Fruit fly (Drosophila melanogaster) whole organism, embryonic: ENCODE results near the gene AP-1mu.

Experiments
- Atf-2 ChIP-seq: fragments of 200-800 bp; sonication (Bioruptor generic); optimal IDR thresholded peaks from 2 replicates; lab custom pipeline; 2016; ENCODE audit warnings: missing biosample characterization, missing genetic modification characterization
- Atf3 ChIP-seq: fragments of 200-800 bp; sonication (Bioruptor generic); optimal IDR thresholded peaks from 3 replicates; lab custom pipeline; 2016; ENCODE audit warnings: missing biosample characterization, missing genetic modification characterization
- CG10147 ChIP-seq: fragments of 200-800 bp; sonication (Bioruptor generic); optimal IDR thresholded peaks from 2 replicates; lab custom pipeline; 2019; ENCODE audit warnings: missing biosample characterization, mild to moderate bottlenecking, missing genetic modification characterization, moderate library complexity
- CG10209 ChIP-seq: fragments of 200-800 bp; sonication (Bioruptor generic); optimal IDR thresholded peaks from 3 replicates; lab custom pipeline; 2017; ENCODE audit warnings: missing biosample characterization, mild to moderate bottlenecking, missing genetic modification characterization, missing genetic modification reagents
- CG11504 ChIP-seq: fragments of 200-800 bp; sonication (Bioruptor generic); optimal IDR thresholded peaks from 3 replicates; lab custom pipeline; 2019; ENCODE audit warnings: missing biosample characterization, mild to moderate bottlenecking, missing genetic modification characterization, moderate library complexity
- CG12155 ChIP-seq: fragments of 200-800 bp; sonication (Bioruptor generic); optimal IDR thresholded peaks from 3 replicates; lab custom pipeline; 2016; ENCODE audit warnings: missing biosample characterization, missing genetic modification characterization
- CG1233 ChIP-seq: fragments of 200-800 bp; sonication (Bioruptor generic); optimal IDR thresholded peaks from 4 replicates; lab custom pipeline; 2018; ENCODE audit warnings: missing biosample characterization, mild to moderate bottlenecking, missing genetic modification characterization
- CG13894 ChIP-seq: fragments of 200-800 bp; sonication (Bioruptor generic); optimal IDR thresholded peaks from 3 replicates; lab custom pipeline; 2018; ENCODE audit warnings: missing biosample characterization, mild to moderate bottlenecking, missing genetic modification characterization, moderate library complexity
- CG14667 ChIP-seq: fragments of 200-800 bp; sonication (Bioruptor generic); IDR thresholded peaks from 2 replicates; pipeline ENCODE4 v1.3.6; 2022; ENCODE audit warnings: missing biosample characterization, missing genetic modification characterization
- CG15696 ChIP-seq: fragments of 200-800 bp; sonication (Bioruptor generic); optimal IDR thresholded peaks from 2 replicates; lab custom pipeline; 2019; ENCODE audit warnings: missing biosample characterization, mild to moderate bottlenecking, missing genetic modification characterization, moderate library complexity
- CG1647 ChIP-seq: fragments of 200-800 bp; sonication (Bioruptor generic); optimal IDR thresholded peaks from 3 replicates; lab custom pipeline; 2016; ENCODE audit warnings: missing biosample characterization, missing genetic modification characterization
- CG16863 ChIP-seq: fragments of 200-800 bp; sonication (Bioruptor generic); optimal IDR thresholded peaks from 3 replicates; lab custom pipeline; 2016; ENCODE audit warnings: missing biosample characterization, missing genetic modification characterization
- CG17829 ChIP-seq: fragments of 200-800 bp; optimal IDR thresholded peaks from 2 replicates; lab custom pipeline; 2019; ENCODE audit warnings: missing biosample characterization, mild to moderate bottlenecking, missing genetic modification characterization, moderate library complexity
- CG2202 ChIP-seq: fragments of 200-800 bp; sonication (Bioruptor generic); optimal IDR thresholded peaks from 2 replicates; lab custom pipeline; 2018; ENCODE audit warnings: missing biosample characterization, mild to moderate bottlenecking, missing genetic modification characterization
- CG31388 ChIP-seq: fragments of 200-800 bp; sonication (Bioruptor generic); optimal IDR thresholded peaks from 2 replicates; lab custom pipeline; 2016; ENCODE audit warnings: missing biosample characterization, missing genetic modification characterization
- CG4328 ChIP-seq: fragments of 200-800 bp; sonication (Bioruptor generic); optimal IDR thresholded peaks from 3 replicates; lab custom pipeline; 2017; ENCODE audit warnings: missing biosample characterization, missing genetic modification reagents, missing genetic modification characterization
- CG5245 ChIP-seq: fragments of 200-800 bp; sonication (Bioruptor generic); optimal IDR thresholded peaks from 3 replicates; lab custom pipeline; 2016; ENCODE audit warnings: missing biosample characterization, missing genetic modification characterization
- CG8089 ChIP-seq: fragments of 200-800 bp; sonication (Bioruptor generic); optimal IDR thresholded peaks from 3 replicates; lab custom pipeline; 2016; ENCODE audit warnings: missing biosample characterization, missing genetic modification characterization
- CG9609 ChIP-seq: fragments of 200-800 bp; sonication (Bioruptor generic); optimal IDR thresholded peaks from 3 replicates; lab custom pipeline; 2016; ENCODE audit warnings: missing biosample characterization, missing genetic modification characterization
- CTCF ChIP-seq: fragments of 200-800 bp; sonication (Bioruptor generic); optimal IDR thresholded peaks from 2 replicates; lab custom pipeline; 2017; ENCODE audit warnings: missing biosample characterization, mild to moderate bottlenecking, missing genetic modification characterization, moderate library complexity
- D ChIP-seq, 2 experiments: fragments of 200-800 bp in 1 of 2; fragments of >200 bp in 1 of 2; sonication (Bioruptor generic) in 1 of 2; optimal IDR thresholded peaks; 2 replicates in 1 of 2; 3 replicates in 1 of 2; lab custom pipeline; 2017; ENCODE audit warnings: mild to moderate bottlenecking in 1 of 2, missing biosample characterization in 1 of 2, missing genetic modification characterization in 1 of 2, missing genetic modification reagents in 1 of 2
- Dp ChIP-seq: fragments of 200-800 bp; sonication (Bioruptor generic); optimal IDR thresholded peaks from 2 replicates; lab custom pipeline; 2018; ENCODE audit warnings: missing biosample characterization, mild to moderate bottlenecking, missing genetic modification characterization, moderate library complexity
- E2f1 ChIP-seq: fragments of 200-800 bp; sonication (Bioruptor generic); IDR thresholded peaks from 2 replicates; pipeline ENCODE4 v1.3.6; 2022; ENCODE audit warnings: missing biosample characterization, missing genetic modification characterization
- E2f2 ChIP-seq: fragments of 200-800 bp; sonication (Bioruptor generic); IDR thresholded peaks from 2 replicates; pipeline ENCODE4 v1.3.6; 2022; ENCODE audit warnings: missing biosample characterization, missing genetic modification characterization
- Ets97D ChIP-seq: fragments of 200-800 bp; sonication (Bioruptor generic); optimal IDR thresholded peaks from 3 replicates; lab custom pipeline; 2016; ENCODE audit warnings: missing biosample characterization, missing genetic modification characterization
- Fer2 ChIP-seq: fragments of 200-800 bp; sonication (Bioruptor generic); optimal IDR thresholded peaks from 2 replicates; lab custom pipeline; 2018; ENCODE audit warnings: missing biosample characterization, mild to moderate bottlenecking, missing genetic modification characterization, moderate library complexity
- Hr51 ChIP-seq, 2 experiments: fragments of 200-800 bp; sonication (Bioruptor generic); optimal IDR thresholded peaks; 2 replicates in 1 of 2; 3 replicates in 1 of 2; lab custom pipeline; 2016 to 2018; ENCODE audit warnings: missing biosample characterization in 2 of 2, missing genetic modification characterization in 2 of 2, mild to moderate bottlenecking in 1 of 2, moderate library complexity in 1 of 2
- Max ChIP-seq: fragments of 200-800 bp; sonication (Bioruptor generic); optimal IDR thresholded peaks from 2 replicates; lab custom pipeline; 2016; ENCODE audit warnings: missing biosample characterization, mild to moderate bottlenecking, missing genetic modification characterization
- Med ChIP-seq: fragments of 200-800 bp; sonication (Bioruptor generic); peaks from one replicate; lab custom pipeline; 2016; ENCODE audit warnings: missing biosample characterization, missing genetic modification characterization, mild to moderate bottlenecking, inconsistent platforms, moderate library complexity
- Myb ChIP-seq: fragments of 200-800 bp; sonication (Bioruptor generic); optimal IDR thresholded peaks from 2 replicates; lab custom pipeline; 2016; ENCODE audit warnings: missing biosample characterization, missing genetic modification characterization
- Opbp ChIP-seq: fragments of 200-800 bp; sonication (Bioruptor generic); IDR thresholded peaks from 3 replicates; pipeline ENCODE4 v1.3.6; 2022; ENCODE audit warnings: missing biosample characterization, missing genetic modification characterization; ENCODE audit not compliant: partially characterized antibody
- Optix ChIP-seq: fragments of 200-800 bp; sonication (Bioruptor generic); IDR thresholded peaks from 3 replicates; pipeline ENCODE4 v1.3.6; 2022; ENCODE audit warnings: missing biosample characterization, missing genetic modification characterization
- Ptx1 ChIP-seq: fragments of 200-800 bp; sonication (Bioruptor generic); IDR thresholded peaks from 2 replicates; pipeline ENCODE4 v1.3.6; 2022; ENCODE audit warnings: missing biosample characterization, missing genetic modification characterization
- Ravus ChIP-seq: fragments of 200-800 bp; sonication (Bioruptor generic); IDR thresholded peaks from 2 replicates; pipeline ENCODE4 v1.3.6; 2022; ENCODE audit warnings: missing biosample characterization, missing genetic modification characterization
- Sry-β ChIP-seq: fragments of 200-800 bp; sonication (Bioruptor generic); optimal IDR thresholded peaks from 2 replicates; lab custom pipeline; 2018; ENCODE audit warnings: missing biosample characterization, mild to moderate bottlenecking, missing genetic modification characterization, moderate library complexity
- Taf1 ChIP-seq: fragments of 200-800 bp; sonication (Bioruptor generic); IDR thresholded peaks from 2 replicates; pipeline ENCODE4 v1.3.6; 2022; ENCODE audit warnings: missing biosample characterization, missing genetic modification characterization
- cad ChIP-seq: fragments of >200 bp; optimal IDR thresholded peaks from 2 replicates; lab custom pipeline; 2017; ENCODE audit warnings: missing biosample characterization, missing genetic modification characterization
- cg ChIP-seq: fragments of 200-800 bp; sonication (Bioruptor generic); optimal IDR thresholded peaks from 3 replicates; lab custom pipeline; 2019; ENCODE audit warnings: missing biosample characterization, mild to moderate bottlenecking, missing genetic modification characterization, moderate library complexity
- chinmo ChIP-seq: fragments of 200-800 bp; sonication (Bioruptor generic); IDR thresholded peaks from 4 replicates; pipeline ENCODE4 v1.3.6; 2022; ENCODE audit warnings: missing biosample characterization, missing genetic modification characterization; ENCODE audit not compliant: partially characterized antibody
- chm ChIP-seq: fragments of 200-800 bp; sonication (Bioruptor generic); IDR thresholded peaks from 2 replicates; pipeline ENCODE4 v1.3.6; 2022; ENCODE audit warnings: missing biosample characterization, missing genetic modification characterization
- dati ChIP-seq: fragments of 200-800 bp; sonication (Bioruptor generic); IDR thresholded peaks from 2 replicates; pipeline ENCODE4 v1.3.6; 2022; ENCODE audit warnings: missing biosample characterization, missing genetic modification characterization
- disco-r ChIP-seq: fragments of 200-800 bp; sonication (Bioruptor generic); optimal IDR thresholded peaks from 2 replicates; lab custom pipeline; 2016; ENCODE audit warnings: missing biosample characterization, missing genetic modification characterization
- insv ChIP-seq, 2 experiments: fragments of 200-800 bp; sonication (Bioruptor generic); optimal IDR thresholded peaks; 3 replicates each; lab custom pipeline; 2016 to 2018; ENCODE audit warnings: missing biosample characterization in 2 of 2, missing genetic modification characterization in 2 of 2
- ken ChIP-seq: fragments of 200-800 bp; sonication (Bioruptor generic); IDR thresholded peaks from 3 replicates; pipeline ENCODE4 v1.3.6; 2022; ENCODE audit warnings: missing biosample characterization, missing genetic modification characterization
- kni ChIP-seq: fragments of 200-800 bp; sonication (Bioruptor generic); optimal IDR thresholded peaks from 3 replicates; lab custom pipeline; 2017; ENCODE audit warnings: mild to moderate bottlenecking, missing biosample characterization, missing genetic modification reagents, missing genetic modification characterization
- nom ChIP-seq: fragments of 200-800 bp; sonication (Bioruptor generic); optimal IDR thresholded peaks from 2 replicates; lab custom pipeline; 2017; ENCODE audit warnings: missing biosample characterization, missing genetic modification characterization, mild to moderate bottlenecking, moderate library complexity, missing genetic modification reagents
- odd ChIP-seq: fragments of 200-800 bp; sonication (Bioruptor generic); optimal IDR thresholded peaks from 2 replicates; lab custom pipeline; 2017; ENCODE audit warnings: missing biosample characterization, mild to moderate bottlenecking, missing genetic modification characterization
- pnt ChIP-seq: fragments of 200-800 bp; sonication (Bioruptor generic); optimal IDR thresholded peaks from 3 replicates; lab custom pipeline; 2016; ENCODE audit warnings: missing biosample characterization, missing genetic modification characterization
- ro ChIP-seq: fragments of 200-800 bp; sonication (Bioruptor generic); IDR thresholded peaks from 2 replicates; pipeline ENCODE4 v1.3.6; 2022; ENCODE audit warnings: missing biosample characterization, missing genetic modification characterization
- toy ChIP-seq: fragments of 200-800 bp; sonication (Bioruptor generic); IDR thresholded peaks from 2 replicates; pipeline ENCODE4 v1.3.6; 2022; ENCODE audit warnings: missing biosample characterization, missing genetic modification characterization
- z ChIP-seq: fragments of 200-800 bp; sonication (Bioruptor generic); IDR thresholded peaks from 3 replicates; pipeline ENCODE4 v1.3.6; 2022; ENCODE audit warnings: missing biosample characterization, missing genetic modification characterization

AP-1mu gene

dm6 chr3R:9590952-9591532, 31.7 kb upstream of the AP-1mu start, which contains the start of the genes bocks and CG8312 (continued):
- peak; percentile 51 for TF ChIP-seq Atf-2 (GFP tag; lab: Kevin White, UChicago)
- no peak for TF ChIP-seq Optix (GFP tag; lab: Robert Waterston, UW)
- TF ChIP-seq CG15696, result no peak
- TF ChIP-seq CG10147 (GFP tag; lab: Kevin White, UChicago), result peak; percentile 47
- no peak for TF ChIP-seq Opbp (GFP tag; lab: Robert Waterston, UW)
- no peak for TF ChIP-seq CG2202 (tag; lab: Kevin White, UChicago)
- no peak for TF ChIP-seq CG5245 (GFP tag; lab: Kevin White, UChicago)
- TF ChIP-seq Fer2 (tag; lab: Kevin White, UChicago), result no peak
- peak; percentile 70 for TF ChIP-seq CG13894
- no peak for TF ChIP-seq Taf1 (GFP tag; lab: Robert Waterston, UW)
- TF ChIP-seq dati (GFP tag; lab: Robert Waterston, UW), result no peak
- TF ChIP-seq z (GFP tag; lab: Robert Waterston, UW), result no peak
- TF ChIP-seq chm (GFP tag; lab: Robert Waterston, UW), result no peak
- peak; percentile 85 for TF ChIP-seq Atf3 (GFP tag; lab: Kevin White, UChicago)
- TF ChIP-seq nom, result no peak
- TF ChIP-seq Ravus (GFP tag; lab: Robert Waterston, UW), result no peak
- TF ChIP-seq CTCF (GFP tag; lab: Kevin White, UChicago), result no peak
- no peak for TF ChIP-seq cg (GFP tag; lab: Kevin White, UChicago)
- no peak for TF ChIP-seq E2f1
- no peak for TF ChIP-seq chinmo (GFP tag; lab: Robert Waterston, UW)
- TF ChIP-seq Ets97D (GFP tag; lab: Kevin White, UChicago), result peak; percentile 88
- peak; percentile 16 for TF ChIP-seq CG10209
- no peak for TF ChIP-seq toy
- no peak for TF ChIP-seq kni (GFP tag; lab: Kevin White, UChicago)
- peak; percentile 24 for TF ChIP-seq pnt
- peak in 1 of 2 experiments; percentile 33 for TF ChIP-seq Hr51 (GFP tag; optimal IDR thresholded peaks at IDR 0.05; lab: Kevin White, UChicago)
- TF ChIP-seq CG1233 (GFP tag; lab: Kevin White, UChicago), result peak; percentile 35
- TF ChIP-seq CG8089 (GFP tag; lab: Kevin White, UChicago), result peak; percentile 12
- peak; percentile 64 for TF ChIP-seq D (optimal IDR thresholded peaks at IDR 0.05; lab: Kevin White, UChicago)
- TF ChIP-seq D (GFP tag; optimal IDR thresholded peaks at IDR 0.05; lab: Kevin White, UChicago), result no peak
- TF ChIP-seq insv (GFP tag; optimal IDR thresholded peaks at IDR 0.05; lab: Kevin White, UChicago), result peak in 1 of 2 experiments; percentile 54
- no peak for TF ChIP-seq CG31388 (GFP tag; lab: Kevin White, UChicago)
- peak; percentile 67 for TF ChIP-seq Dp (GFP tag; lab: Kevin White, UChicago)
- peak; percentile 94 for TF ChIP-seq Med
- no peak for TF ChIP-seq cad (GFP tag; lab: Kevin White, UChicago)
- peak; percentile 17 for TF ChIP-seq CG1647 (GFP tag; lab: Kevin White, UChicago)
- peak; percentile 59 for TF ChIP-seq CG9609 (GFP tag; lab: Kevin White, UChicago)
- TF ChIP-seq disco-r (GFP tag; lab: Kevin White, UChicago), result peak; percentile 15
- TF ChIP-seq ro (GFP tag; lab: Robert Waterston, UW), result no peak
- peak; percentile 63 for TF ChIP-seq CG17829 (tag; lab: Kevin White, UChicago)
- peak; percentile 30 for TF ChIP-seq Sry-β (GFP tag; lab: Kevin White, UChicago)
- TF ChIP-seq Max, result peak; percentile 76
- TF ChIP-seq E2f2 (GFP tag; lab: Robert Waterston, UW), result no peak
- no peak for TF ChIP-seq CG16863
- TF ChIP-seq CG11504 (tag; lab: Kevin White, UChicago), result no peak
- peak; percentile 44 for TF ChIP-seq CG12155 (GFP tag; lab: Kevin White, UChicago)
- TF ChIP-seq ken (GFP tag; lab: Robert Waterston, UW), result no peak
- no peak for TF ChIP-seq CG14667 (GFP tag; lab: Robert Waterston, UW)
- peak; percentile 12 for TF ChIP-seq odd (GFP tag; lab: Kevin White, UChicago)
- peak; percentile 72 for TF ChIP-seq Myb
- TF ChIP-seq CG4328 (GFP tag; lab: Kevin White, UChicago), result no peak
- TF ChIP-seq Ptx1 (GFP tag; lab: Robert Waterston, UW), result no peak
